Worm (Caenorhabditis elegans) whole organism, young adult: Measurements from ENCODE around the gene M151.1.

Experiments
- F57A8.1 ChIP-seq: fragments of 200-800 bp; sonication (Bioruptor generic); optimal IDR thresholded peaks from 2 replicates; lab custom pipeline; 2018; ENCODE audit warnings: mild to moderate bottlenecking, missing genetic modification characterization, moderate library complexity, missing compliant biosample characterization
- F57C9.4 ChIP-seq: sonication (generic microtip); optimal IDR thresholded peaks from 2 replicates; lab custom pipeline; 2017; ENCODE audit warnings: mild to moderate bottlenecking, missing genetic modification characterization, missing compliant biosample characterization
- nhr-90 ChIP-seq: sonication (generic microtip); optimal IDR thresholded peaks from 2 replicates; lab custom pipeline; 2016; ENCODE audit warnings: missing genotype, mild to moderate bottlenecking, missing genetic modification characterization, missing compliant biosample characterization
- pha-4 ChIP-seq: fragments of 150-350 bp; sonication (generic microtip); optimal IDR thresholded peaks from 2 replicates; lab custom pipeline; 2014; ENCODE audit warnings: missing biosample characterization, missing genetic modification reagents, missing genetic modification characterization

ce11 chrII:3620862-3621261 lies 20.4 kb upstream of the M151.1 start:
- TF ChIP-seq F57C9.4 (tag; lab: Kevin White, UChicago) (no peak), F57A8.1 (GFP tag; lab: Kevin White, UChicago) (no peak), pha-4 (tag; lab: Kevin White, UChicago) (no peak), nhr-90 (no peak)
